Worm (Caenorhabditis elegans) whole organism, mixed stage, embryonic: Measurements from ENCODE around the gene lgc-31.

ENCODE experiments used
- M03D4.4 ChIP-seq: sonication (generic microtip); optimal IDR thresholded peaks from 2 replicates; lab custom pipeline; 2017; ENCODE audit warnings: mild to moderate bottlenecking, missing genetic modification characterization, missing compliant biosample characterization
- bed-3 ChIP-seq: fragments of 200-800 bp; sonication (Bioruptor generic); optimal IDR thresholded peaks from 3 replicates; lab custom pipeline; 2018; ENCODE audit warnings: mild to moderate bottlenecking, missing genetic modification characterization, moderate library complexity, missing compliant biosample characterization
- blmp-1 ChIP-seq: fragments of 150-350 bp; optimal IDR thresholded peaks from 2 replicates; lab custom pipeline; 2014; ENCODE audit warnings: missing biosample characterization, missing genetic modification characterization
- ceh-39 ChIP-seq: fragments of 150-350 bp; optimal IDR thresholded peaks from 2 replicates; lab custom pipeline; 2014; ENCODE audit warnings: missing biosample characterization, missing genetic modification characterization
- ceh-43 ChIP-seq: fragments of 200-800 bp; sonication (Bioruptor generic); optimal IDR thresholded peaks from 2 replicates; lab custom pipeline; 2018; ENCODE audit warnings: mild to moderate bottlenecking, missing genetic modification characterization, moderate library complexity, missing compliant biosample characterization
- ceh-83 ChIP-seq: fragments of 200-800 bp; sonication (Bioruptor generic); optimal IDR thresholded peaks from 2 replicates; lab custom pipeline; 2018; ENCODE audit warnings: mild to moderate bottlenecking, missing genetic modification characterization, missing compliant biosample characterization
- ces-1 ChIP-seq: fragments of 150-350 bp; optimal IDR thresholded peaks from 2 replicates; lab custom pipeline; 2014; ENCODE audit warnings: missing biosample characterization, missing genetic modification reagents, missing genetic modification characterization
- cnd-1 ChIP-seq: fragments of 200-800 bp; sonication (Bioruptor generic); optimal IDR thresholded peaks from 2 replicates; lab custom pipeline; 2018; ENCODE audit warnings: mild to moderate bottlenecking, missing genetic modification characterization, missing compliant biosample characterization
- drap-1 ChIP-seq: fragments of 200-800 bp; sonication (Bioruptor generic); optimal IDR thresholded peaks from 3 replicates; lab custom pipeline; 2018; ENCODE audit warnings: mild to moderate bottlenecking, missing genetic modification characterization, missing compliant biosample characterization
- elt-1 ChIP-seq: sonication (generic microtip); optimal IDR thresholded peaks from 2 replicates; lab custom pipeline; 2017; ENCODE audit warnings: missing genetic modification characterization, mild to moderate bottlenecking, missing compliant biosample characterization, antibody characterized with exemption, moderate library complexity, borderline replicate concordance; ENCODE audit not compliant: insufficient read depth
- elt-3 ChIP-seq: fragments of 150-350 bp; optimal IDR thresholded peaks from 2 replicates; lab custom pipeline; 2014; ENCODE audit warnings: missing biosample characterization, missing genetic modification characterization
- flh-1 ChIP-seq: fragments of 200-800 bp; sonication (Bioruptor generic); optimal IDR thresholded peaks from 2 replicates; lab custom pipeline; 2018; ENCODE audit warnings: mild to moderate bottlenecking, missing genetic modification characterization, moderate library complexity, missing compliant biosample characterization
- ham-2 ChIP-seq: fragments of 200-800 bp; sonication (Bioruptor generic); optimal IDR thresholded peaks from 2 replicates; lab custom pipeline; 2018; ENCODE audit warnings: mild to moderate bottlenecking, missing genetic modification characterization, missing compliant biosample characterization
- hlh-1 ChIP-seq: fragments of 150-350 bp; optimal IDR thresholded peaks from 2 replicates; lab custom pipeline; 2014; ENCODE audit warnings: missing biosample characterization, missing genetic modification reagents, missing genetic modification characterization
- lin-13 ChIP-seq: fragments of 150-350 bp; optimal IDR thresholded peaks from 2 replicates; lab custom pipeline; 2014; ENCODE audit warnings: missing biosample characterization, missing genetic modification characterization
- lin-32 ChIP-seq: fragments of 200-800 bp; sonication (Bioruptor generic); optimal IDR thresholded peaks from 2 replicates; lab custom pipeline; 2018; ENCODE audit warnings: mild to moderate bottlenecking, missing genetic modification characterization, missing compliant biosample characterization
- lsy-2 ChIP-seq: fragments of 150-350 bp; optimal IDR thresholded peaks from 2 replicates; lab custom pipeline; 2014; ENCODE audit warnings: missing biosample characterization, missing genetic modification characterization
- mab-5 ChIP-seq: fragments of 150-350 bp; optimal IDR thresholded peaks from 2 replicates; lab custom pipeline; 2014; ENCODE audit warnings: missing biosample characterization, missing genetic modification characterization
- mep-1 ChIP-seq: fragments of 150-350 bp; optimal IDR thresholded peaks from 2 replicates; lab custom pipeline; 2017; ENCODE audit warnings: missing biosample characterization, missing genetic modification reagents, missing genetic modification characterization, inconsistent platforms
- mls-2 ChIP-seq: sonication (generic microtip); optimal IDR thresholded peaks from 2 replicates; lab custom pipeline; 2016; ENCODE audit warnings: mild to moderate bottlenecking, missing genetic modification characterization, moderate library complexity, missing compliant biosample characterization
- nhr-12 ChIP-seq: fragments of 150-350 bp; optimal IDR thresholded peaks from 2 replicates; lab custom pipeline; 2014; ENCODE audit warnings: missing biosample characterization, missing genetic modification characterization
- nhr-2 ChIP-seq: fragments of 150-350 bp; optimal IDR thresholded peaks from 2 replicates; lab custom pipeline; 2014; ENCODE audit warnings: missing biosample characterization, missing genetic modification characterization
- nhr-237 ChIP-seq: fragments of 150-350 bp; optimal IDR thresholded peaks from 2 replicates; lab custom pipeline; 2014; ENCODE audit warnings: missing biosample characterization, missing genetic modification characterization
- nhr-28 ChIP-seq: fragments of 150-350 bp; optimal IDR thresholded peaks from 2 replicates; lab custom pipeline; 2014; ENCODE audit warnings: missing biosample characterization, missing genetic modification characterization
- nhr-76 ChIP-seq: sonication (generic microtip); optimal IDR thresholded peaks from 2 replicates; lab custom pipeline; 2017; ENCODE audit warnings: missing biosample characterization, missing genetic modification characterization
- pha-4 ChIP-seq: fragments of 150-350 bp; optimal IDR thresholded peaks from 2 replicates; lab custom pipeline; 2018; ENCODE audit warnings: missing biosample characterization, missing genetic modification reagents, missing genetic modification characterization
- sem-2 ChIP-seq: fragments of 200-800 bp; sonication (Bioruptor generic); optimal IDR thresholded peaks from 2 replicates; lab custom pipeline; 2018; ENCODE audit warnings: mild to moderate bottlenecking, missing genetic modification characterization, missing compliant biosample characterization
- snpc-4 ChIP-seq: fragments of 150-350 bp; optimal IDR thresholded peaks from 2 replicates; lab custom pipeline; 2014; ENCODE audit warnings: missing biosample characterization, missing genetic modification characterization
- sptf-1 ChIP-seq: sonication (generic microtip); optimal IDR thresholded peaks from 2 replicates; lab custom pipeline; 2017; ENCODE audit warnings: mild to moderate bottlenecking, missing genetic modification characterization, moderate library complexity, missing compliant biosample characterization
- tbx-8 ChIP-seq: fragments of 200-800 bp; sonication (Bioruptor generic); optimal IDR thresholded peaks from 2 replicates; lab custom pipeline; 2018; ENCODE audit warnings: mild to moderate bottlenecking, missing genetic modification characterization, moderate library complexity, missing compliant biosample characterization
- unc-120 ChIP-seq: sonication (generic microtip); optimal IDR thresholded peaks from 2 replicates; lab custom pipeline; 2017; ENCODE audit warnings: missing genetic modification characterization, missing compliant biosample characterization; ENCODE audit not compliant: poor library complexity, severe bottlenecking
- unc-39 ChIP-seq: fragments of 150-350 bp; optimal IDR thresholded peaks from 2 replicates; lab custom pipeline; 2014; ENCODE audit warnings: missing biosample characterization, missing genetic modification characterization
- unc-62 ChIP-seq: fragments of 150-350 bp; optimal IDR thresholded peaks from 2 replicates; lab custom pipeline; 2014; ENCODE audit warnings: missing biosample characterization, missing genetic modification reagents, missing genetic modification characterization
- zip-8 ChIP-seq: fragments of 150-350 bp; optimal IDR thresholded peaks from 2 replicates; lab custom pipeline; 2014; ENCODE audit warnings: missing biosample characterization, missing genetic modification characterization
- ztf-11 ChIP-seq: fragments of 150-350 bp; optimal IDR thresholded peaks from 2 replicates; lab custom pipeline; 2014; ENCODE audit warnings: missing biosample characterization, missing genetic modification characterization

lgc-31 gene

DNA sequence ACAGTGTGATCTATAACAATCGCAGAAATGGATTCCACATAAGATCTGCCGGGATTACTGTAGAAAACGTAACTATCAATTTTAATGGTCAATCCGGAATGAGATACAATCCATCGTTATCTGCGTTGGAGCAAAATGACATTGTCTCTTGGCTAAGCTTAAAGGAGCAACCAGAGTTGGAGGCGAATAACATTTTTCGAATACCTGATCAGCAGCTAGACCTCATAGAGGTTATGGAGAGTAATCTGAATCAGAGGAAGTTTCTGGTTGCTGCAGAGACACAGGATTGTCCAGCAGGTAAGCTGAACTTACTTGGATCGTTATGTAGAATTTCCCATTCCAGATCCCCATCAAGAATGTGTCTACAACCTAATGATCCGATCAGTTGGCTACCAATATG is 18.2 kb downstream of the lgc-31 start:
- no peak for TF ChIP-seq sem-2 (GFP tag; lab: Kevin White, UChicago)
- TF ChIP-seq M03D4.4 = no peak
- TF ChIP-seq ham-2 (GFP tag; lab: Kevin White, UChicago) = no peak
- TF ChIP-seq lin-13 = no peak
- TF ChIP-seq ceh-83 (GFP tag; lab: Kevin White, UChicago) = no peak
- no peak for TF ChIP-seq ceh-43 (GFP tag; lab: Kevin White, UChicago)
- TF ChIP-seq nhr-76 (tag; lab: Kevin White, UChicago) = no peak
- TF ChIP-seq elt-1 (tag; lab: Kevin White, UChicago) = no peak
- no peak for TF ChIP-seq zip-8 (tag; lab: Kevin White, UChicago)
- TF ChIP-seq ceh-39 (tag; lab: Kevin White, UChicago) = no peak
- TF ChIP-seq lin-32 (GFP tag; lab: Kevin White, UChicago) = no peak
- TF ChIP-seq ces-1 (GFP tag; lab: Kevin White, UChicago) = no peak
- TF ChIP-seq, all 35 proteins: peak for 0

ce11 chrV:15499099-15499498 is 22.7 kb downstream of the lgc-31 start:
- TF ChIP-seq ceh-39 (tag; lab: Kevin White, UChicago) = no peak

ce11 chrV:15498434-15498833 is 23.4 kb downstream of the lgc-31 start, which contains the start of gene C06B8.7:
Gene C06B8.7, plus strand, starts transcription at chrV:15498734.
- TF ChIP-seq mab-5 (tag; lab: Kevin White, UChicago) (no peak), unc-120 (tag; lab: Kevin White, UChicago) (no peak), ztf-11 (tag; lab: Kevin White, UChicago) (no peak), ces-1 (GFP tag; lab: Kevin White, UChicago) (no peak), blmp-1 (tag; lab: Kevin White, UChicago) (no peak), snpc-4 (tag; lab: Kevin White, UChicago) (no peak), pha-4 (tag; lab: Kevin White, UChicago) (no peak), M03D4.4 (no peak), elt-1 (tag; lab: Kevin White, UChicago) (no peak), ceh-83 (GFP tag; lab: Kevin White, UChicago) (no peak)

DNA sequence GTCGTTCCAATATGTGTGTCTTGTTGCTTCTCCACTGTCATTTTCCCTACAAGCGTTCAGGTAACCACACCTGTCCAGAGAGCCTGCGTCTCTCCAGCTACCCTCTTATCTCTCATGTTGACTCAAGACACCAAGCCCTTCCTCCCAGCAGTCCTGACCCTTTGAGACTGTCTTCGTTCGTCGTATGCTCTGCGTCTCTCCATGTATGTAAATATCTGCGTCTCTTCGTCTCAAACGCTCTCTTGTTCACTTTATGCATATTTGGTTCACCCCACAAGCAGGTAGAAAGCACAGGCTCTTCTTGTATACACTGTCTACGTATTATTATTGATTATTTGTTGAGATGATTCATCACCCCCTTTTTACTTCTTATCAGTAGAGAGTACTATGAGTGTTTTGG is 24.1 kb downstream of the lgc-31 start:
- no peak for TF ChIP-seq mab-5 (tag; lab: Kevin White, UChicago)
- no peak for TF ChIP-seq ceh-83 (GFP tag; lab: Kevin White, UChicago)
- TF ChIP-seq flh-1 (GFP tag; lab: Kevin White, UChicago) = no peak
- no peak for TF ChIP-seq mep-1 (tag; lab: Kevin White, UChicago)
- no peak for TF ChIP-seq hlh-1 (tag; lab: Kevin White, UChicago)
- no peak for TF ChIP-seq nhr-12 (tag; lab: Kevin White, UChicago)
- TF ChIP-seq unc-120 (tag; lab: Kevin White, UChicago) = no peak
- TF ChIP-seq ceh-43 (GFP tag; lab: Kevin White, UChicago) = no peak
- TF ChIP-seq unc-39 (tag; lab: Kevin White, UChicago) = no peak
- no peak for TF ChIP-seq zip-8 (tag; lab: Kevin White, UChicago)
- TF ChIP-seq pha-4 (tag; lab: Kevin White, UChicago) = peak; percentile 100
- no peak for TF ChIP-seq bed-3 (GFP tag; lab: Kevin White, UChicago)
- TF ChIP-seq sem-2 (GFP tag; lab: Kevin White, UChicago) = no peak
- no peak for TF ChIP-seq mls-2 (tag; lab: Kevin White, UChicago)
- no peak for TF ChIP-seq M03D4.4
- TF ChIP-seq lin-32 (GFP tag; lab: Kevin White, UChicago) = no peak
- peak; percentile 17 for TF ChIP-seq cnd-1 (tag; lab: Kevin White, UChicago)
- TF ChIP-seq sptf-1 (tag; lab: Kevin White, UChicago) = no peak
- TF ChIP-seq nhr-76 (tag; lab: Kevin White, UChicago) = no peak
- no peak for TF ChIP-seq elt-3
- no peak for TF ChIP-seq snpc-4 (tag; lab: Kevin White, UChicago)
- peak; percentile 66 for TF ChIP-seq ham-2 (GFP tag; lab: Kevin White, UChicago)
- TF ChIP-seq drap-1 (GFP tag; lab: Kevin White, UChicago) = no peak
- TF ChIP-seq tbx-8 (GFP tag; lab: Kevin White, UChicago) = no peak
- no peak for TF ChIP-seq unc-62 (GFP tag; lab: Kevin White, UChicago)
- no peak for TF ChIP-seq ces-1 (GFP tag; lab: Kevin White, UChicago)
- no peak for TF ChIP-seq ceh-39 (tag; lab: Kevin White, UChicago)
- TF ChIP-seq nhr-237 (tag; lab: Kevin White, UChicago) = no peak
- no peak for TF ChIP-seq elt-1 (tag; lab: Kevin White, UChicago)
- TF ChIP-seq lsy-2 = no peak
- TF ChIP-seq lin-13 = peak; percentile 4
- no peak for TF ChIP-seq ztf-11 (tag; lab: Kevin White, UChicago)
- no peak for TF ChIP-seq blmp-1 (tag; lab: Kevin White, UChicago)
- TF ChIP-seq nhr-2 (tag; lab: Kevin White, UChicago) = no peak
- no peak for TF ChIP-seq nhr-28 (tag; lab: Kevin White, UChicago)
